Fruit fly (Drosophila melanogaster) whole organism, prepupa: ENCODE results near the gene mthl12.
A peak's percentile ranks its signal among the peaks of the same experiment; 100 is the strongest.

Experiments used
- Blimp-1 ChIP-seq: fragments of 200-800 bp; sonication (Bioruptor generic); optimal IDR thresholded peaks from 3 replicates; lab custom pipeline; 2017; ENCODE audit warnings: missing biosample characterization, missing genetic modification characterization, mild to moderate bottlenecking, moderate library complexity, missing genetic modification reagents
- CG11294 ChIP-seq: fragments of 200-800 bp; sonication (Bioruptor generic); IDR thresholded peaks from 2 replicates; pipeline ENCODE4 v1.3.6; 2022; ENCODE audit warnings: missing biosample characterization, missing genetic modification characterization
- CG11762 ChIP-seq: fragments of 200-800 bp; sonication (Bioruptor generic); optimal IDR thresholded peaks from 3 replicates; lab custom pipeline; 2016; ENCODE audit warnings: missing biosample characterization, missing genetic modification characterization; ENCODE audit not compliant: insufficient read depth
- CG11902 ChIP-seq: fragments of 200-800 bp; sonication (Bioruptor generic); optimal IDR thresholded peaks from 3 replicates; lab custom pipeline; 2016; ENCODE audit warnings: missing biosample characterization, missing genetic modification characterization
- CG3032 ChIP-seq: fragments of 200-800 bp; optimal IDR thresholded peaks from 2 replicates; lab custom pipeline; 2019; ENCODE audit warnings: missing biosample characterization, mild to moderate bottlenecking, missing genetic modification characterization, moderate library complexity
- CG31627 ChIP-seq: fragments of 200-800 bp; sonication (Bioruptor generic); optimal IDR thresholded peaks from 3 replicates; lab custom pipeline; 2016; ENCODE audit warnings: missing biosample characterization, missing genetic modification characterization
- CG32006 ChIP-seq: fragments of 200-800 bp; sonication (Bioruptor generic); optimal IDR thresholded peaks from 3 replicates; lab custom pipeline; 2017; ENCODE audit warnings: missing biosample characterization, mild to moderate bottlenecking, missing genetic modification characterization
- CG34406 ChIP-seq: fragments of 200-800 bp; sonication (Bioruptor generic); optimal IDR thresholded peaks from 3 replicates; lab custom pipeline; 2016; ENCODE audit warnings: missing biosample characterization, missing genetic modification characterization
- CG3919 ChIP-seq: fragments of 200-800 bp; sonication (Bioruptor generic); optimal IDR thresholded peaks from 3 replicates; lab custom pipeline; 2016; ENCODE audit warnings: missing biosample characterization, missing genetic modification characterization
- CG4318 ChIP-seq: fragments of 200-800 bp; sonication (Bioruptor generic); optimal IDR thresholded peaks from 3 replicates; lab custom pipeline; 2017; ENCODE audit warnings: missing biosample characterization, mild to moderate bottlenecking, missing genetic modification characterization
- CG6792 ChIP-seq: fragments of 200-800 bp; sonication (Bioruptor generic); optimal IDR thresholded peaks from 3 replicates; lab custom pipeline; 2016; ENCODE audit warnings: missing biosample characterization, missing genetic modification characterization
- CG6808 ChIP-seq: fragments of 200-800 bp; sonication (Bioruptor generic); optimal IDR thresholded peaks from 3 replicates; lab custom pipeline; 2017; ENCODE audit warnings: missing biosample characterization, missing genetic modification characterization, mild to moderate bottlenecking, moderate library complexity, missing genetic modification reagents
- CG6854 ChIP-seq: fragments of 200-800 bp; sonication (Bioruptor generic); optimal IDR thresholded peaks from 2 replicates; lab custom pipeline; 2017; ENCODE audit warnings: missing biosample characterization, mild to moderate bottlenecking, missing genetic modification characterization
- CG7368 ChIP-seq: fragments of 200-800 bp; sonication (Bioruptor generic); optimal IDR thresholded peaks from 3 replicates; lab custom pipeline; 2016; ENCODE audit warnings: missing biosample characterization, missing genetic modification characterization
- CG8119 ChIP-seq: fragments of 200-800 bp; sonication (Bioruptor generic); IDR thresholded peaks from 3 replicates; pipeline ENCODE4 v1.3.6; 2022; ENCODE audit warnings: missing biosample characterization, missing genetic modification characterization
- CG8319 ChIP-seq: fragments of 200-800 bp; sonication (Bioruptor generic); optimal IDR thresholded peaks from 3 replicates; lab custom pipeline; 2016; ENCODE audit warnings: missing biosample characterization, missing genetic modification characterization
- Eip78C ChIP-seq: fragments of 200-800 bp; sonication (Bioruptor generic); peaks from one replicate; lab custom pipeline; 2016; ENCODE audit warnings: missing biosample characterization, missing genetic modification characterization
- Eip93F ChIP-seq: fragments of 200-800 bp; sonication (Bioruptor generic); optimal IDR thresholded peaks from 2 replicates; lab custom pipeline; 2016; ENCODE audit warnings: missing biosample characterization, mild to moderate bottlenecking, missing genetic modification characterization
- Ets21C ChIP-seq: fragments of 200-800 bp; sonication (Bioruptor generic); optimal IDR thresholded peaks from 3 replicates; lab custom pipeline; 2016; ENCODE audit warnings: missing biosample characterization, missing genetic modification characterization
- Ets96B ChIP-seq: fragments of 200-800 bp; optimal IDR thresholded peaks from 2 replicates; lab custom pipeline; 2019; ENCODE audit warnings: missing biosample characterization, mild to moderate bottlenecking, missing genetic modification characterization, moderate library complexity
- Gug ChIP-seq: fragments of 200-800 bp; sonication (Bioruptor generic); IDR thresholded peaks from 2 replicates; pipeline ENCODE4 v1.3.6; 2022; ENCODE audit warnings: missing biosample characterization, missing genetic modification characterization
- Hr38 ChIP-seq: sonication (Bioruptor generic); optimal IDR thresholded peaks from 2 replicates; lab custom pipeline; 2016; ENCODE audit warnings: missing biosample characterization, missing genetic modification characterization
- Hr39 ChIP-seq: fragments of 200-800 bp; sonication (Bioruptor generic); optimal IDR thresholded peaks from 2 replicates; lab custom pipeline; 2016; ENCODE audit warnings: missing biosample characterization, missing genetic modification characterization
- Hr4 ChIP-seq: fragments of 200-800 bp; sonication (Bioruptor generic); optimal IDR thresholded peaks from 3 replicates; lab custom pipeline; 2016; ENCODE audit warnings: missing biosample characterization, missing genetic modification characterization
- Met ChIP-seq: fragments of 200-800 bp; sonication (Bioruptor generic); optimal IDR thresholded peaks from 3 replicates; lab custom pipeline; 2016; ENCODE audit warnings: missing biosample characterization, missing genetic modification characterization
- OdsH ChIP-seq: fragments of 200-800 bp; sonication (Bioruptor generic); optimal IDR thresholded peaks from 3 replicates; lab custom pipeline; 2016; ENCODE audit warnings: missing biosample characterization, missing genetic modification characterization
- Smox ChIP-seq: fragments of 200-800 bp; sonication (Bioruptor generic); optimal IDR thresholded peaks from 3 replicates; lab custom pipeline; 2016; ENCODE audit warnings: missing biosample characterization, missing genetic modification characterization
- Sox14 ChIP-seq: fragments of 200-800 bp; sonication (Bioruptor generic); optimal IDR thresholded peaks from 3 replicates; lab custom pipeline; 2016; ENCODE audit warnings: missing biosample characterization, missing genetic modification characterization
- Sox15 ChIP-seq: fragments of 200-800 bp; sonication (Bioruptor generic); optimal IDR thresholded peaks from 3 replicates; lab custom pipeline; 2016; ENCODE audit warnings: missing biosample characterization, missing genetic modification characterization
- achi ChIP-seq: fragments of 200-800 bp; sonication (Bioruptor generic); optimal IDR thresholded peaks from 3 replicates; lab custom pipeline; 2016; ENCODE audit warnings: missing biosample characterization, missing genetic modification characterization
- acj6 ChIP-seq: fragments of 200-800 bp; sonication (Bioruptor generic); optimal IDR thresholded peaks from 3 replicates; lab custom pipeline; 2016; ENCODE audit warnings: missing biosample characterization, missing genetic modification characterization
- cyc ChIP-seq: fragments of 200-800 bp; sonication (Bioruptor generic); optimal IDR thresholded peaks from 3 replicates; lab custom pipeline; 2016; ENCODE audit warnings: missing biosample characterization, missing genetic modification characterization
- dac ChIP-seq: fragments of 200-800 bp; sonication (Bioruptor generic); optimal IDR thresholded peaks from 2 replicates; lab custom pipeline; 2017; ENCODE audit warnings: missing biosample characterization, mild to moderate bottlenecking, missing genetic modification characterization
- dsx ChIP-seq: fragments of 200-800 bp; optimal IDR thresholded peaks from 3 replicates; lab custom pipeline; 2019; ENCODE audit warnings: missing biosample characterization, mild to moderate bottlenecking, missing genetic modification characterization, moderate library complexity; ENCODE audit not compliant: poor library complexity, severe bottlenecking
- esn ChIP-seq: fragments of 200-800 bp; sonication (Bioruptor generic); optimal IDR thresholded peaks from 2 replicates; lab custom pipeline; 2016; ENCODE audit warnings: missing biosample characterization, mild to moderate bottlenecking, missing genetic modification characterization, moderate library complexity
- fd59A ChIP-seq: fragments of 200-800 bp; sonication (Bioruptor generic); optimal IDR thresholded peaks from 2 replicates; lab custom pipeline; 2017; ENCODE audit warnings: missing biosample characterization, mild to moderate bottlenecking, missing genetic modification characterization, missing genetic modification reagents
- fd85E ChIP-seq: fragments of 200-800 bp; sonication (Bioruptor generic); optimal IDR thresholded peaks from 3 replicates; lab custom pipeline; 2016; ENCODE audit warnings: missing biosample characterization, missing genetic modification characterization
- fkh ChIP-seq: fragments of 200-800 bp; sonication (Bioruptor generic); optimal IDR thresholded peaks from 3 replicates; lab custom pipeline; 2017; ENCODE audit warnings: missing biosample characterization, mild to moderate bottlenecking, missing genetic modification characterization, moderate library complexity
- lz ChIP-seq: fragments of 200-800 bp; sonication (Bioruptor generic); optimal IDR thresholded peaks from 3 replicates; lab custom pipeline; 2016; ENCODE audit warnings: missing biosample characterization, missing genetic modification characterization
- net ChIP-seq: fragments of 200-800 bp; sonication (Bioruptor generic); optimal IDR thresholded peaks from 3 replicates; lab custom pipeline; 2016; ENCODE audit warnings: missing biosample characterization, missing genetic modification characterization
- pdm3 ChIP-seq: fragments of 200-800 bp; sonication (Bioruptor generic); optimal IDR thresholded peaks from 3 replicates; lab custom pipeline; 2016; ENCODE audit warnings: missing biosample characterization, missing genetic modification characterization
- salr ChIP-seq, 2 experiments: fragments of 200-800 bp; sonication (Bioruptor generic); optimal IDR thresholded peaks; 3 replicates each; lab custom pipeline; 2016 to 2018; ENCODE audit warnings: missing biosample characterization in 2 of 2, missing genetic modification characterization in 2 of 2, mild to moderate bottlenecking in 1 of 2
- spab ChIP-seq: fragments of 200-800 bp; sonication (Bioruptor generic); optimal IDR thresholded peaks from 2 replicates; lab custom pipeline; 2017; ENCODE audit warnings: missing biosample characterization, mild to moderate bottlenecking, missing genetic modification characterization, missing genetic modification reagents
- svp ChIP-seq: fragments of 200-800 bp; sonication (Bioruptor generic); peaks from one replicate; lab custom pipeline; 2016; ENCODE audit warnings: missing biosample characterization, missing genetic modification characterization
- topi ChIP-seq: fragments of 200-800 bp; sonication (Bioruptor generic); optimal IDR thresholded peaks from 3 replicates; lab custom pipeline; 2016; ENCODE audit warnings: missing biosample characterization, missing genetic modification characterization

Gene mthl12

DNA sequence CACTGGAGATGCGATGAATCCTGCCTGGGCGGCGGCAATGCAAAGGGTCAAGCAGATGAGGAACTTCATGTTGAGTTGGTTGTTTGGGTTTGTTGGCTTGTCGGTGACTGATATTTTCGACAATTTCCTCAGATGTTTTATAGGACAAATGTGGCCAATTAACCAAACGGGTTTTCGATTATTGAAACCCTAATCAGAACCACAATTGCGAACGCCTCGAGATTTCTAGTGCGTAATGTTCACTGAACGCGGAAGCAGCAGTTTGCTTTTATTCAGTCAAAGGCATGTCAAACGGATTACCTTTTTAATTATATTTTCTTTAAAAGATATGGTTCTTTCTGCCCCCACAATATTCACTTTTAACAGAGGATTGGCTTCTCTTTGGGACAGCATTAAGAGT lies 43.6 kb downstream of the mthl12 start, which contains the start of gene CG14374:
Gene CG14374 (minus strand): TSS at position 101 of the 400 bp plus-strand sequence.
- TF ChIP-seq Sox14 (GFP tag; lab: Kevin White, UChicago) (no peak), acj6 (GFP tag; lab: Kevin White, UChicago) (no peak), CG31627 (no peak)

DNA sequence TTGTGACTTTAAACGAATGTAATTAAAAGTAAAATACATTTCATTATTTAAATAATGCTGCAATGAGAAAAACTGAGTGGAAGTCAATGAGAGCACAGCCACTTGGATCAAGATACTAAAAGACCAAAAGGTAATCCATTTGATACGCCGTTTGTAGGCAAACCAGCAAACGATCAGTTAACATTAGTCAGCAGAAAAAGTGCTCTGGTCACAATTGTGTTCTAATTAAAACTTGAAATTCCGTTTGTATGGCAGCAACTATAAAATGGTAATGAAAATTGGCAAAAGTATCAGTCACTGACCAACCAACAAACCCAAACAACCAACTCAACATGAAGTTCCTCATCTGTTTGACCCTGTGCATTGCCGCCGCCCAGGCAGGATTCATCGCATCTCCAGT lies 44.1 kb downstream of the mthl12 start, which contains the start of gene CG14377:
Gene CG14377 (plus strand): TSS at position 301 of the 400 bp plus-strand sequence.
- TF ChIP-seq Ets21C (GFP tag; lab: Kevin White, UChicago): no peak
- TF ChIP-seq Ets96B: no peak
- TF ChIP-seq CG3919 (GFP tag; lab: Kevin White, UChicago): no peak
- TF ChIP-seq CG4318 (GFP tag; lab: Kevin White, UChicago): no peak
- TF ChIP-seq topi (GFP tag; lab: Kevin White, UChicago): no peak
- no peak for TF ChIP-seq dac (GFP tag; lab: Kevin White, UChicago)
- no peak for TF ChIP-seq CG6854

DNA sequence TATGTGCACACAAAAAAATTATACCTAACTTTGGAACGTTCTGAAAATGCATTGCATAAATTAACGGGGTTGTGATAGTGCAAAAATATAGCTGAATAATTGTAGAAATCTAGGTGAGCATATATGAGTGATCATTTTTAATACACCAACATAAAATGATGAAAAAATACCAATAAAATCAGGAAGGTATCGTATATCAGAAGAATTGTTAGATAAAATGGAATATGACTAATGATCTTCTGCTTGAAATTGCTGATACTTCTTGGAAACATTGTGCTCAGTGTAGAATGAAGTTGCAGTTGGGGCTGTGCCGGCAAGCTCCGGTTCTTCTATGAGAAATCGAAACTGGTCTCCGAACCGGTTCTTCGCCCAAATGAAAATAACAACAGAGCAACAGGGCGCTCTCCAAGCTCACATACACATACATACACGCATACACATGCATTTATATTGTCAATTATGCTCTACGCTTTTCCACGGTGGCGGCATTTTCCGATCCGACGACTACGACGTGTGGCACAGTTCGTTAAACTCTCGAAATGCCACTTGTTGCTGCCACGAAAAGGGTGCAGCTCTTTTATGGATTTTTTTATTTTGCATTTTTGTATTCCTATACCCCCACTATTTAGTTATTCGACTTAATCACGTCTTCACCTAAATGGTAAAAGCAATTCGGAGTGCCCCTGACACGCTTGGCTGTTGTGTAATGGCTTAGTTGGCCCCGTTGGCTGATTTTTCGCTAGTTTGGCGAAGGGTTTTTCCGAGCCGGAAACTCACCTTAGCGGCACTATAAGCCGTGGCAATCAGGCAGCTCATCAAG lies 47.6 kb downstream of the mthl12 start:
- TF ChIP-seq Hr38 (GFP tag; lab: Kevin White, UChicago) (peak; percentile 25), CG11294 (GFP tag; lab: Robert Waterston, UW) (peak; percentile 74), spab (GFP tag; lab: Kevin White, UChicago) (peak; percentile 92), Ets21C (GFP tag; lab: Kevin White, UChicago) (peak; percentile 90), fd59A (peak; percentile 91), CG6808 (GFP tag; lab: Kevin White, UChicago) (peak; percentile 93), lz (peak; percentile 96), Sox15 (GFP tag; lab: Kevin White, UChicago) (peak; percentile 92), net (GFP tag; lab: Kevin White, UChicago) (peak; percentile 96), CG6854 (peak; percentile 68), CG7368 (GFP tag; lab: Kevin White, UChicago) (peak; percentile 91), CG11902 (GFP tag; lab: Kevin White, UChicago) (peak; percentile 81), fkh (GFP tag; lab: Kevin White, UChicago) (peak; percentile 18), Smox (GFP tag; lab: Kevin White, UChicago) (peak; percentile 94), Sox14 (GFP tag; lab: Kevin White, UChicago) (peak; percentile 96), fd85E (GFP tag; lab: Kevin White, UChicago) (peak; percentile 74), Hr39 (GFP tag; lab: Kevin White, UChicago) (peak; percentile 94), CG3032 (tag; lab: Kevin White, UChicago) (peak; percentile 96), pdm3 (GFP tag; lab: Kevin White, UChicago) (peak; percentile 97), CG6792 (peak; percentile 94), acj6 (GFP tag; lab: Kevin White, UChicago) (peak; percentile 95), Gug (GFP tag; lab: Robert Waterston, UW) (peak; percentile 81), CG32006 (peak; percentile 97), salr (GFP tag; optimal IDR thresholded peaks at IDR 0.05; lab: Kevin White, UChicago) (peak; percentile 85 to 95), esn (GFP tag; lab: Kevin White, UChicago) (peak; percentile 97), achi (GFP tag; lab: Kevin White, UChicago) (peak; percentile 93), CG34406 (peak; percentile 96), CG8319 (GFP tag; lab: Kevin White, UChicago) (peak; percentile 88), svp (GFP tag; lab: Kevin White, UChicago) (peak; percentile 97), CG11762 (GFP tag; lab: Kevin White, UChicago) (peak; percentile 83), Met (GFP tag; lab: Kevin White, UChicago) (peak; percentile 95), Hr4 (GFP tag; lab: Kevin White, UChicago) (peak; percentile 97), topi (GFP tag; lab: Kevin White, UChicago) (peak; percentile 93), Blimp-1 (GFP tag; lab: Kevin White, UChicago) (peak; percentile 91), CG3919 (GFP tag; lab: Kevin White, UChicago) (peak; percentile 91), cyc (GFP tag; lab: Kevin White, UChicago) (peak; percentile 89), Eip93F (GFP tag; lab: Kevin White, UChicago) (peak; percentile 51), CG8119 (GFP tag; lab: Robert Waterston, UW) (peak; percentile 94), dsx (GFP tag; lab: Kevin White, UChicago) (peak; percentile 92), Eip78C (GFP tag; lab: Kevin White, UChicago) (peak; percentile 99), dac (GFP tag; lab: Kevin White, UChicago) (peak; percentile 82), OdsH (GFP tag; lab: Kevin White, UChicago) (peak; percentile 96)
